Fruit fly (Drosophila melanogaster) whole organism, embryonic: ENCODE results near the gene Ist1.

Source experiments
- CG10321 ChIP-seq: fragments of 200-800 bp; sonication (Bioruptor generic); IDR thresholded peaks from 2 replicates; pipeline ENCODE4 v1.3.6; 2022; ENCODE audit warnings: missing biosample characterization, missing genetic modification characterization
- CG10565 ChIP-seq: fragments of 200-800 bp; sonication (Bioruptor generic); optimal IDR thresholded peaks from 3 replicates; lab custom pipeline; 2016; ENCODE audit warnings: missing biosample characterization, mild to moderate bottlenecking, missing genetic modification characterization
- CG10959 ChIP-seq: fragments of 200-800 bp; sonication (Bioruptor generic); IDR thresholded peaks from 2 replicates; pipeline ENCODE4 v1.3.6; 2022; ENCODE audit warnings: missing biosample characterization, missing genetic modification characterization
- CG11247 ChIP-seq: fragments of 200-800 bp; sonication (Bioruptor generic); IDR thresholded peaks from 2 replicates; pipeline ENCODE4 v1.3.6; 2022; ENCODE audit warnings: missing biosample characterization, missing genetic modification characterization
- CG11398 ChIP-seq: fragments of 200-800 bp; sonication (Bioruptor generic); optimal IDR thresholded peaks from 2 replicates; lab custom pipeline; 2016; ENCODE audit warnings: missing biosample characterization, missing genetic modification characterization
- CG12219 ChIP-seq: fragments of 200-800 bp; sonication (Bioruptor generic); optimal IDR thresholded peaks from 3 replicates; lab custom pipeline; 2018; ENCODE audit warnings: missing biosample characterization, mild to moderate bottlenecking, missing genetic modification characterization
- CG13894 ChIP-seq: fragments of 200-800 bp; sonication (Bioruptor generic); optimal IDR thresholded peaks from 3 replicates; lab custom pipeline; 2018; ENCODE audit warnings: missing biosample characterization, mild to moderate bottlenecking, missing genetic modification characterization, moderate library complexity
- CG14014 ChIP-seq: fragments of 200-800 bp; sonication (Bioruptor generic); IDR thresholded peaks from 2 replicates; pipeline ENCODE4 v1.3.6; 2022; ENCODE audit warnings: missing biosample characterization, missing genetic modification characterization
- CG2875 ChIP-seq: fragments of 200-800 bp; sonication (Bioruptor generic); optimal IDR thresholded peaks from 2 replicates; lab custom pipeline; 2017; ENCODE audit warnings: missing biosample characterization, mild to moderate bottlenecking, missing genetic modification characterization, missing genetic modification reagents
- CG2889 ChIP-seq: fragments of 200-800 bp; sonication (Bioruptor generic); IDR thresholded peaks from 3 replicates; pipeline ENCODE4 v1.3.6; 2022; ENCODE audit warnings: missing biosample characterization, missing genetic modification characterization
- CG34422 ChIP-seq: fragments of 200-800 bp; sonication (Bioruptor generic); IDR thresholded peaks from 3 replicates; pipeline ENCODE4 v1.3.6; 2022; ENCODE audit warnings: missing biosample characterization, missing genetic modification characterization
- CG3847 ChIP-seq: fragments of 200-800 bp; sonication (Bioruptor generic); IDR thresholded peaks from 2 replicates; pipeline ENCODE4 v1.3.6; 2022; ENCODE audit warnings: missing biosample characterization, missing genetic modification characterization
- CG6272 ChIP-seq: fragments of 200-800 bp; sonication (Bioruptor generic); IDR thresholded peaks from 2 replicates; pipeline ENCODE4 v1.3.6; 2022; ENCODE audit warnings: missing biosample characterization, missing genetic modification characterization
- CG6654 ChIP-seq: fragments of 200-800 bp; sonication (Bioruptor generic); optimal IDR thresholded peaks from 2 replicates; lab custom pipeline; 2017; ENCODE audit warnings: missing biosample characterization, mild to moderate bottlenecking, missing genetic modification characterization
- CG6683 ChIP-seq: fragments of 200-800 bp; sonication (Bioruptor generic); optimal IDR thresholded peaks from 2 replicates; lab custom pipeline; 2017; ENCODE audit warnings: missing biosample characterization, mild to moderate bottlenecking, missing genetic modification characterization, missing genetic modification reagents
- CG8944 ChIP-seq: fragments of 200-800 bp; sonication (Bioruptor generic); optimal IDR thresholded peaks from 3 replicates; lab custom pipeline; 2016; ENCODE audit warnings: missing biosample characterization, missing genetic modification characterization
- CG9727 ChIP-seq: fragments of 200-800 bp; sonication (Bioruptor generic); optimal IDR thresholded peaks from 3 replicates; lab custom pipeline; 2017; ENCODE audit warnings: missing biosample characterization, mild to moderate bottlenecking, missing genetic modification characterization
- CG9817 ChIP-seq: fragments of 200-800 bp; sonication (Bioruptor generic); optimal IDR thresholded peaks from 2 replicates; lab custom pipeline; 2018; ENCODE audit warnings: missing biosample characterization, mild to moderate bottlenecking, missing genetic modification characterization, moderate library complexity
- E2f2 ChIP-seq: fragments of 200-800 bp; sonication (Bioruptor generic); IDR thresholded peaks from 2 replicates; pipeline ENCODE4 v1.3.6; 2022; ENCODE audit warnings: missing biosample characterization, missing genetic modification characterization
- Ets97D ChIP-seq: fragments of 200-800 bp; sonication (Bioruptor generic); optimal IDR thresholded peaks from 3 replicates; lab custom pipeline; 2016; ENCODE audit warnings: missing biosample characterization, missing genetic modification characterization
- Hr3 ChIP-seq: fragments of 200-800 bp; sonication (Bioruptor generic); optimal IDR thresholded peaks from 3 replicates; lab custom pipeline; 2016; ENCODE audit warnings: missing biosample characterization, missing genetic modification characterization
- Kr ChIP-seq: fragments of 200-800 bp; sonication (Bioruptor generic); optimal IDR thresholded peaks from 2 replicates; lab custom pipeline; 2017; ENCODE audit warnings: missing biosample characterization, mild to moderate bottlenecking, missing genetic modification characterization
- MBD-R2 ChIP-seq: fragments of 200-800 bp; sonication (Bioruptor generic); IDR thresholded peaks from 2 replicates; pipeline ENCODE4 v1.3.6; 2022; ENCODE audit warnings: missing biosample characterization, missing genetic modification characterization
- Med ChIP-seq: fragments of 200-800 bp; sonication (Bioruptor generic); peaks from one replicate; lab custom pipeline; 2016; ENCODE audit warnings: missing biosample characterization, missing genetic modification characterization, mild to moderate bottlenecking, inconsistent platforms, moderate library complexity
- Myb ChIP-seq: fragments of 200-800 bp; sonication (Bioruptor generic); optimal IDR thresholded peaks from 2 replicates; lab custom pipeline; 2016; ENCODE audit warnings: missing biosample characterization, missing genetic modification characterization
- Nf-YB ChIP-seq: fragments of 200-800 bp; sonication (Bioruptor generic); optimal IDR thresholded peaks from 3 replicates; lab custom pipeline; 2019; ENCODE audit warnings: missing biosample characterization, mild to moderate bottlenecking, missing genetic modification characterization, moderate library complexity
- Optix ChIP-seq: fragments of 200-800 bp; sonication (Bioruptor generic); IDR thresholded peaks from 3 replicates; pipeline ENCODE4 v1.3.6; 2022; ENCODE audit warnings: missing biosample characterization, missing genetic modification characterization
- Scr ChIP-seq: fragments of 200-800 bp; sonication (Bioruptor generic); IDR thresholded peaks from 2 replicates; pipeline ENCODE4 v1.3.6; 2022; ENCODE audit warnings: missing biosample characterization, missing genetic modification characterization; ENCODE audit not compliant: partially characterized antibody
- Ssrp ChIP-seq: fragments of 200-800 bp; sonication (Bioruptor generic); optimal IDR thresholded peaks from 2 replicates; lab custom pipeline; 2018; ENCODE audit warnings: missing biosample characterization, mild to moderate bottlenecking, missing genetic modification characterization, moderate library complexity
- aop ChIP-seq: fragments of 200-800 bp; sonication (Bioruptor generic); IDR thresholded peaks from 2 replicates; pipeline ENCODE4 v1.3.6; 2022; ENCODE audit warnings: missing biosample characterization, missing genetic modification characterization
- ase ChIP-seq: fragments of 200-800 bp; sonication (Bioruptor generic); IDR thresholded peaks from 3 replicates; pipeline ENCODE4 v1.3.6; 2022; ENCODE audit warnings: missing biosample characterization, missing genetic modification characterization
- bowl ChIP-seq: fragments of 200-800 bp; sonication (Bioruptor generic); IDR thresholded peaks from 2 replicates; pipeline ENCODE4 v1.3.6; 2022; ENCODE audit warnings: missing biosample characterization, missing genetic modification characterization
- cad ChIP-seq: fragments of >200 bp; optimal IDR thresholded peaks from 2 replicates; lab custom pipeline; 2017; ENCODE audit warnings: missing biosample characterization, missing genetic modification characterization
- cato ChIP-seq: fragments of 200-800 bp; sonication (Bioruptor generic); optimal IDR thresholded peaks from 2 replicates; lab custom pipeline; 2016; ENCODE audit warnings: missing biosample characterization, missing genetic modification characterization, borderline replicate concordance
- cg ChIP-seq: fragments of 200-800 bp; sonication (Bioruptor generic); optimal IDR thresholded peaks from 3 replicates; lab custom pipeline; 2019; ENCODE audit warnings: missing biosample characterization, mild to moderate bottlenecking, missing genetic modification characterization, moderate library complexity
- croc ChIP-seq: fragments of 200-800 bp; sonication (Bioruptor generic); conservative IDR thresholded peaks from 3 replicates; pipeline ENCODE4 v1.3.6; 2022; ENCODE audit warnings: missing biosample characterization, missing genetic modification characterization
- cwo ChIP-seq: fragments of 200-800 bp; sonication (Bioruptor generic); optimal IDR thresholded peaks from 3 replicates; lab custom pipeline; 2017; ENCODE audit warnings: missing biosample characterization, missing genetic modification characterization, mild to moderate bottlenecking, moderate library complexity, missing genetic modification reagents
- hth ChIP-seq: fragments of >200 bp; optimal IDR thresholded peaks from 2 replicates; lab custom pipeline; 2017; ENCODE audit warnings: inconsistent platforms
- mam ChIP-seq: fragments of 200-800 bp; sonication (Bioruptor generic); optimal IDR thresholded peaks from 3 replicates; lab custom pipeline; 2016; ENCODE audit warnings: missing biosample characterization, missing genetic modification characterization
- nau ChIP-seq: fragments of 200-800 bp; sonication (Bioruptor generic); optimal IDR thresholded peaks from 3 replicates; lab custom pipeline; 2017; ENCODE audit warnings: missing biosample characterization, mild to moderate bottlenecking, missing genetic modification characterization, missing genetic modification reagents
- nmo ChIP-seq: fragments of 200-800 bp; sonication (Bioruptor generic); optimal IDR thresholded peaks from 2 replicates; lab custom pipeline; 2018; ENCODE audit warnings: missing biosample characterization, mild to moderate bottlenecking, missing genetic modification characterization, moderate library complexity
- org-1 ChIP-seq: fragments of 200-800 bp; sonication (Bioruptor generic); optimal IDR thresholded peaks from 2 replicates; lab custom pipeline; 2017; ENCODE audit warnings: missing biosample characterization, missing genetic modification characterization
- p53 ChIP-seq: fragments of 200-800 bp; sonication (Bioruptor generic); optimal IDR thresholded peaks from 2 replicates; lab custom pipeline; 2016; ENCODE audit warnings: missing biosample characterization, missing genetic modification characterization
- peb ChIP-seq: fragments of 200-800 bp; sonication (Bioruptor generic); IDR thresholded peaks from 2 replicates; pipeline ENCODE4 v1.3.6; 2022; ENCODE audit warnings: missing biosample characterization, missing genetic modification characterization
- pho ChIP-seq: fragments of 200-800 bp; sonication (Bioruptor generic); optimal IDR thresholded peaks from 2 replicates; lab custom pipeline; 2016; ENCODE audit warnings: missing biosample characterization, missing genetic modification characterization
- prd ChIP-seq, 3 experiments: fragments of >200 bp in 2 of 3; fragments of 200-800 bp in 1 of 3; sonication (Bioruptor generic) in 1 of 3; optimal IDR thresholded peaks in 2 of 3; IDR thresholded peaks in 1 of 3; 2 replicates in 2 of 3; 3 replicates in 1 of 3; pipeline versions ENCODE4 v1.3.6 to Lab custom; 2017 to 2022; ENCODE audit warnings: missing biosample characterization in 1 of 3, missing genetic modification characterization in 1 of 3
- pum ChIP-seq: fragments of 200-800 bp; sonication (Bioruptor generic); optimal IDR thresholded peaks from 2 replicates; lab custom pipeline; 2016; ENCODE audit warnings: missing biosample characterization, missing genetic modification characterization
- stwl ChIP-seq: fragments of 200-800 bp; sonication (Bioruptor generic); optimal IDR thresholded peaks from 3 replicates; lab custom pipeline; 2018; ENCODE audit warnings: missing biosample characterization, mild to moderate bottlenecking, missing genetic modification characterization, moderate library complexity
- sug ChIP-seq: fragments of 200-800 bp; optimal IDR thresholded peaks from 2 replicates; lab custom pipeline; 2019; ENCODE audit warnings: missing biosample characterization, mild to moderate bottlenecking, missing genetic modification characterization, moderate library complexity
- toy ChIP-seq: fragments of 200-800 bp; sonication (Bioruptor generic); IDR thresholded peaks from 2 replicates; pipeline ENCODE4 v1.3.6; 2022; ENCODE audit warnings: missing biosample characterization, missing genetic modification characterization

Ist1 gene

dm6 chr3L:6708995-6709606 lies 47.2 kb downstream of the Ist1 start (continued):
- TF ChIP-seq MBD-R2 (GFP tag; lab: Robert Waterston, UW) (peak; percentile 62; the same call in 1 of the 2 replicates), hth (lab: Kevin White, UChicago) (no peak), bowl (no peak), peb (GFP tag; lab: Robert Waterston, UW) (peak; percentile 31; the same call in 1 of the 2 replicates), CG2875 (GFP tag; lab: Kevin White, UChicago) (peak; percentile 87), cato (GFP tag; lab: Kevin White, UChicago) (peak; percentile 73), croc (GFP tag; lab: Robert Waterston, UW) (peak; percentile 29; the same call in 2 of the 3 replicates), CG2889 (GFP tag; lab: Robert Waterston, UW) (0 out of 3 replicates have a peak, but pooled peaks have one; percentile 21), aop (GFP tag; lab: Robert Waterston, UW) (no peak), Scr (GFP tag; lab: Robert Waterston, UW) (no peak), CG6272 (GFP tag; lab: Robert Waterston, UW) (0 out of 2 replicates have a peak, but pooled peaks have one; percentile 14), stwl (tag; lab: Kevin White, UChicago) (peak; percentile 61), cad (GFP tag; lab: Kevin White, UChicago) (no peak), CG11247 (GFP tag; lab: Robert Waterston, UW) (peak; percentile 93), pum (GFP tag; lab: Kevin White, UChicago) (peak; percentile 64), toy (GFP tag; lab: Robert Waterston, UW) (peak; percentile 70; the same call in 1 of the 2 replicates), CG10565 (peak; percentile 2), Hr3 (GFP tag; lab: Kevin White, UChicago) (peak; percentile 51), pho (GFP tag; lab: Kevin White, UChicago) (peak; percentile 72), CG6683 (GFP tag; lab: Kevin White, UChicago) (peak; percentile 79), mam (GFP tag; lab: Kevin White, UChicago) (peak; percentile 69), CG34422 (GFP tag; lab: Robert Waterston, UW) (peak; percentile 85), E2f2 (peak; percentile 31), prd (optimal IDR thresholded peaks at IDR 0.05; lab: Kevin White, UChicago) (no peak), prd (GFP tag; IDR thresholded peaks at IDR 0.05; lab: Robert Waterston, UW) (peak; percentile 39; the same call in 1 of the 3 replicates), Ssrp (tag; lab: Kevin White, UChicago) (no peak), Myb (GFP tag; lab: Kevin White, UChicago) (peak; percentile 43), CG13894 (peak; percentile 72), Med (GFP tag; lab: Kevin White, UChicago) (peak; percentile 97), nmo (GFP tag; lab: Kevin White, UChicago) (peak; percentile 58), CG10321 (GFP tag; lab: Robert Waterston, UW) (peak; percentile 45; the same call in 1 of the 2 replicates), CG3847 (GFP tag; lab: Robert Waterston, UW) (peak; percentile 74), CG9727 (peak; percentile 78), cg (no peak), org-1 (GFP tag; lab: Kevin White, UChicago) (peak; percentile 82), CG6654 (GFP tag; lab: Kevin White, UChicago) (peak; percentile 78), CG9817 (tag; lab: Kevin White, UChicago) (peak; percentile 95), Nf-YB (GFP tag; lab: Kevin White, UChicago) (peak; percentile 42), sug (peak; percentile 78), nau (GFP tag; lab: Kevin White, UChicago) (peak; percentile 88), CG11398 (GFP tag; lab: Kevin White, UChicago) (peak; percentile 50), Ets97D (GFP tag; lab: Kevin White, UChicago) (peak; percentile 100), Kr (no peak), CG8944 (GFP tag; lab: Kevin White, UChicago) (peak; percentile 43), CG12219 (GFP tag; lab: Kevin White, UChicago) (peak; percentile 74), Optix (peak; percentile 74; the same call in 2 of the 3 replicates), p53 (GFP tag; lab: Kevin White, UChicago) (peak; percentile 86), CG10959 (no peak), CG14014 (GFP tag; lab: Robert Waterston, UW) (peak; percentile 84), cwo (GFP tag; lab: Kevin White, UChicago) (peak; percentile 70), ase (GFP tag; lab: Robert Waterston, UW) (peak; percentile 91)
